Worm (Caenorhabditis elegans): ENCODE results near the gene sek-5.

Gene sek-5

DNA sequence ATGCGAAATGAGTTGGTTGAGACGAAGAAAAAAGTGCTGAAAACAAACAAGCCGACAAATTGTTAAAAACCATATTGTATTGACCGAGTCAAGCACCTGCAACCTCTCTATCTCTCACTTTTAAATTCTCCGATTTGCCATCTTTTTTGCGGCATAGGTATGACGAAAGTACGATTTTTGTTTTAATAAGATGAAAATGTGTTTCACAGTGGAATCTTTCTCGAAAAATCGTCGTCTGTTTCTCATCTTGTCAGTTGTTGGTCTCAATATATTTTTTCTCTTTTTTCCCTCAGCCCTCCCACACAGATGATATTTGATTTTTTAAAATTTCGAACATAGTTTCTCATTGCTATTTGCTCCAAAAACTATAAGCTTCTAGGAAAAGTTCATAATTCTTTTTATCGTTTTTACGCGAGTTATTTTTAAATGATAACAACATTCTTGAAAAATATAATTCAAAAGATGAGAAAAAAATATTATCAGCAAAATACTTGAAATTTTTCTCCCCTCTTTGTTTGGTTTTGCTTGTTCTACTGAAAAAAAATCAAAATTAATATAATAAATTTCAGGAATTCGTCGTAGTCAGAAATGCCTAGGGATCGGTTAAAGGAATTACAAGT, 28.8 kb upstream of the sek-5 start, which contains the start of gene syx-3:
Gene syx-3 (plus strand): TSS at position 570 of the 620 bp plus-strand sequence.
- TF ChIP-seq lin-15B (tag; optimal IDR thresholded peaks at IDR 0.05) (no peak), nhr-28 (tag; optimal IDR thresholded peaks at IDR 0.05) (no peak), ceh-9 (tag; optimal IDR thresholded peaks at IDR 0.05) (no peak), pha-4 (tag; optimal IDR thresholded peaks at IDR 0.05) (peak; percentile 6), nhr-237 (tag; optimal IDR thresholded peaks at IDR 0.05) (no peak), pqm-1 (tag; optimal IDR thresholded peaks at IDR 0.05) (no peak), ZK546.5 (tag; optimal IDR thresholded peaks at IDR 0.05) (no peak), ztf-11 (tag; optimal IDR thresholded peaks at IDR 0.05) (no peak), fkh-10 (GFP tag; optimal IDR thresholded peaks at IDR 0.05) (no peak), nfya-1 (tag; optimal IDR thresholded peaks at IDR 0.05; ENCODE audit: insufficient read depth) (peak; percentile 2), nhr-76 (tag; optimal IDR thresholded peaks at IDR 0.05) (no peak), jun-1 (tag; optimal IDR thresholded peaks at IDR 0.05) (no peak), unc-62 (GFP tag; optimal IDR thresholded peaks at IDR 0.05) (no peak), mml-1 (tag; optimal IDR thresholded peaks at IDR 0.05) (no peak), lsy-12 (tag; optimal IDR thresholded peaks at IDR 0.05) (no peak), sea-2 (GFP tag; optimal IDR thresholded peaks at IDR 0.05) (no peak), elt-2 (tag; optimal IDR thresholded peaks at IDR 0.05) (peak; percentile 6), ceh-82 (tag; optimal IDR thresholded peaks at IDR 0.05) (no peak), unc-39 (tag; optimal IDR thresholded peaks at IDR 0.05) (no peak), zag-1 (tag; optimal IDR thresholded peaks at IDR 0.05) (no peak)

DNA sequence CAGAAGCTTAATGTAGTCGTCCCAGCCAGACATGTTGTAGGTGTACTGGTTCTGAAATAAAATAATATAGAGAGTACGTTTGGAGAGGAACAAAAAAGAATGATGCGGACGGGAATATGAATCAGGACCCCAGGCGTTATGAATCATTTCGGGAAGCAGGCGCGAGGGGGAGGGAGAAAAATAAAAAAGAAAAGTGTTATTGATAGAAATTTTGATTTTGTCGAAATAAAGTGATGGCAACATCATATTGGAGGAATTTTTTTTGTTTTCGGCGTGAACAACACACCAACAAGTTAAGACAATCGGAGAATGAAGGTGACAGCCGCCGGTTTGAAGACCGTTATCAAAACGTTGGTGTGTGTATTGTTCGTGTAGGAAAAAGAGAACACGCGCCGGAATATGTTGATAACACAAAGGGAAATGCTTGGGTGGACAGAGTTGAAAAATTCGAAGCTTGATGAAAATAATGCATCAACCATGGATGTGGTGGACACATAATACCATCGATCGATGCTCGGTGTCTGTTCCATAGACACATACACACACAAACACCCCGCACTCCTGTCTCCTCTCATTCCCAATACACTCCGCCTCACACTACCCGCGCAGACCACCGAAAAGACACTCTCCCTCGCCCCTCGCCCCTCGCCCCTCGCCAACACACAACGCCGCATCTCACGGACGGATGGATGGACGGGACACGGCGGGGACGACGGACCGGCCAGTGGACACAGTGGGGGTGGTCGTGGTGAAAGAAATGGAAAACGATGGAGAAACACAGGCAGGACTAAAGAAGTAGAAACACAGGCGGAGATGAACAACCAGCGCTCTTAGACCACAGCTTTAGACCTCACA, 23.2 kb upstream of the sek-5 start, which contains the start of gene pfn-2:
Gene pfn-2 (minus strand): TSS at position 51 of the 855 bp plus-strand sequence.
- TF ChIP-seq nhr-11 (tag; optimal IDR thresholded peaks at IDR 0.05) (no peak), nfya-1 (tag; optimal IDR thresholded peaks at IDR 0.05; ENCODE audit: insufficient read depth) (peak; percentile 40), tbx-2 (tag; optimal IDR thresholded peaks at IDR 0.05) (no peak), skn-1 (tag; optimal IDR thresholded peaks at IDR 0.05) (peak; percentile 7), nhr-76 (tag; optimal IDR thresholded peaks at IDR 0.05) (no peak), nhr-77 (tag; optimal IDR thresholded peaks at IDR 0.05) (no peak), elt-2 (tag; optimal IDR thresholded peaks at IDR 0.05) (peak; percentile 63), ceh-28 (tag; optimal IDR thresholded peaks at IDR 0.05) (no peak), sea-2 (GFP tag; optimal IDR thresholded peaks at IDR 0.05) (no peak), ceh-9 (tag; optimal IDR thresholded peaks at IDR 0.05) (no peak), hmg-11 (tag; optimal IDR thresholded peaks at IDR 0.05) (peak; percentile 50), lin-39 (tag; optimal IDR thresholded peaks at IDR 0.05) (peak; percentile 60), unc-39 (tag; optimal IDR thresholded peaks at IDR 0.05) (no peak)

DNA sequence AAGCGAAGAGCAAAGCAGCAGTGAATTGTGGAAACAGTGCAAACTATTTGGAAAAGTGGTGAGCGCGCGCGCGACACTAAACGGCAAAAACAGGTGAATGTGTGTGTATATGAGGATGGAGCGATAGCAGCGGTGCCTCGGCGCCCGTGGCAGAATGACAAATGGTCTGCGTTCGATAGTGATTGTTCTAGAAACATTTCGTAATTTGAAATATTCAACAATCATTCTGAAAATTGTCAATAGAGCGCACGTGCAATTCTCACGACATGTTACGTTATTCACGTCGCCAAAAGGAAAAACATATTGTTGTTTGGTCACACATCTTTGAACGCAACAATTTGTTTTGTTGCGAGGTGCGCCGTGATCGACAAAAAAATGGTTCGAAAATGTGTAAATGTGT, 22.2 kb upstream of the sek-5 start:
- TF ChIP-seq egl-5 (tag; optimal IDR thresholded peaks at IDR 0.05) (no peak), sea-2 (GFP tag; optimal IDR thresholded peaks at IDR 0.05) (no peak), nfya-1 (tag; optimal IDR thresholded peaks at IDR 0.05; ENCODE audit: insufficient read depth) (peak; percentile 4), ceh-82 (tag; optimal IDR thresholded peaks at IDR 0.05) (no peak), skn-1 (tag; optimal IDR thresholded peaks at IDR 0.05) (peak; percentile 18), lin-39 (tag; optimal IDR thresholded peaks at IDR 0.05) (peak; percentile 73), fos-1 (tag; optimal IDR thresholded peaks at IDR 0.05) (no peak), pqm-1 (tag; optimal IDR thresholded peaks at IDR 0.05) (no peak), mdl-1 (tag; optimal IDR thresholded peaks at IDR 0.05) (no peak), nhr-23 (tag; optimal IDR thresholded peaks at IDR 0.05) (no peak), unc-62 (GFP tag; optimal IDR thresholded peaks at IDR 0.05) (no peak), jun-1 (tag; optimal IDR thresholded peaks at IDR 0.05) (peak; percentile 40), elt-1 (tag; optimal IDR thresholded peaks at IDR 0.05) (no peak), pha-4 (tag; optimal IDR thresholded peaks at IDR 0.05) (peak; percentile 76), elt-2 (tag; optimal IDR thresholded peaks at IDR 0.05) (peak; percentile 81), egl-27 (tag; optimal IDR thresholded peaks at IDR 0.05) (no peak), ceh-16 (tag; optimal IDR thresholded peaks at IDR 0.05) (no peak), nhr-25 (tag; optimal IDR thresholded peaks at IDR 0.05) (peak; percentile 68), lin-15B (tag; optimal IDR thresholded peaks at IDR 0.05) (no peak)
